Worm (Caenorhabditis elegans): ENCODE measurements around the gene pfk-1.1.

DNA sequence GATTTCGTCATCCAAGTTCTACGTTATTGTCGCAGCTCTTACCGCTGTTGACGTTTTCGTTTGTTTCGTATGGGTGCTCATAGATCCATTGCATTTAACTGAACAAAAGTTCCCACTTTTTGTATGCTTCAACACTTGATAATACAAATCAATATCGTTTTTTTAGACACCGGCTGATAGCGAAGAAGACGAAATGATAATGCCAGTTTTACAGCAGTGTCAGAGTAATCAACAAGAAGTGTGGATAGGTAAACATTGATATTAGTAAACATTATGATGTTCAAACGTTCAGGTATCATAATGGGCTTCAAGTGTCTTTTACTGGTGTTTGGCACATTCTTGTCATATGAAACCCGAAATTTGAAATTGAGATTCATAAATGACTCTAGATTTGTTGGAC lies 25.6 kb downstream of the pfk-1.1 start:
- no peak for TF ChIP-seq ceh-82 (tag; optimal IDR thresholded peaks at IDR 0.05)
- TF ChIP-seq crh-2 (tag; optimal IDR thresholded peaks at IDR 0.05): no peak
- no peak for TF ChIP-seq lsy-2 (tag; optimal IDR thresholded peaks at IDR 0.05)
- no peak for TF ChIP-seq egl-27 (tag; optimal IDR thresholded peaks at IDR 0.05)
- TF ChIP-seq mbf-1 (tag; optimal IDR thresholded peaks at IDR 0.05): no peak

Data from whole organism, L2 larva.